Fruit fly (Drosophila melanogaster) whole organism, wandering third instar larva: ENCODE data around the gene Srrm1.

ENCODE experiments used
- Abd-B ChIP-seq: fragments of >200 bp; optimal IDR thresholded peaks from 2 replicates; lab custom pipeline; 2017; ENCODE audit warnings: missing biosample characterization, missing genetic modification characterization
- GATAd ChIP-seq: sonication (Bioruptor generic); optimal IDR thresholded peaks from 2 replicates; lab custom pipeline; 2016; ENCODE audit warnings: missing biosample characterization, missing genetic modification characterization
- Myc ChIP-seq: fragments of >200 bp; optimal IDR thresholded peaks from 2 replicates; lab custom pipeline; 2017
- N ChIP-seq: fragments of >200 bp; optimal IDR thresholded peaks from 2 replicates; lab custom pipeline; 2018; ENCODE audit warnings: missing biosample characterization, missing external identifiers, missing genetic modification characterization
- br ChIP-seq: fragments of 200-800 bp; sonication (Bioruptor generic); optimal IDR thresholded peaks from 2 replicates; lab custom pipeline; 2016; ENCODE audit warnings: missing biosample characterization, missing genetic modification characterization
- psq ChIP-seq: fragments of 200-800 bp; sonication (Bioruptor generic); optimal IDR thresholded peaks from 3 replicates; lab custom pipeline; 2017; ENCODE audit warnings: missing biosample characterization, mild to moderate bottlenecking, missing genetic modification characterization, moderate library complexity
- sage ChIP-seq: fragments of 200-800 bp; sonication (Bioruptor generic); optimal IDR thresholded peaks from 2 replicates; lab custom pipeline; 2016; ENCODE audit warnings: missing biosample characterization, mild to moderate bottlenecking, missing genetic modification characterization
- usp ChIP-seq: fragments of >200 bp; optimal IDR thresholded peaks from 2 replicates; lab custom pipeline; 2017; ENCODE audit warnings: missing biosample characterization, missing genetic modification characterization

- TF ChIP-seq usp (no peak), Myc (lab: Kevin White, UChicago) (no peak), psq (GFP tag; lab: Kevin White, UChicago) (no peak), N (no peak), Abd-B (GFP tag; lab: Kevin White, UChicago) (no peak), br (GFP tag; lab: Kevin White, UChicago) (no peak), GATAd (no peak), sage (GFP tag; lab: Kevin White, UChicago) (no peak)
These were observed 4.2 kb downstream of the Srrm1 start for dm6 chr3L:13040849-13041248.
